Fruit fly (Drosophila melanogaster) whole organism, adult: ENCODE measurements around the gene CG16789.

ENCODE experiments used
- CG12768 ChIP-seq: fragments of 200-800 bp; sonication (Bioruptor generic); optimal IDR thresholded peaks from 2 replicates; lab custom pipeline; 2017; ENCODE audit warnings: missing biosample characterization, missing genetic modification characterization, mild to moderate bottlenecking, moderate library complexity, missing genetic modification reagents
- CG1620 ChIP-seq: fragments of 200-800 bp; sonication (Bioruptor generic); optimal IDR thresholded peaks from 2 replicates; lab custom pipeline; 2016; ENCODE audit warnings: missing biosample characterization, missing genetic modification characterization
- CG33017 ChIP-seq: fragments of 200-800 bp; sonication (Bioruptor generic); optimal IDR thresholded peaks from 2 replicates; lab custom pipeline; 2018; ENCODE audit warnings: missing biosample characterization, mild to moderate bottlenecking, missing genetic modification characterization, moderate library complexity
- CG7101 ChIP-seq: fragments of 200-800 bp; sonication (Bioruptor generic); optimal IDR thresholded peaks from 2 replicates; lab custom pipeline; 2018; ENCODE audit warnings: missing biosample characterization, mild to moderate bottlenecking, missing genetic modification characterization, moderate library complexity
- Clk ChIP-seq: fragments of 200-800 bp; sonication (Bioruptor generic); optimal IDR thresholded peaks from 2 replicates; lab custom pipeline; 2017; ENCODE audit warnings: missing biosample characterization, missing genetic modification characterization
- Mnt ChIP-seq: fragments of 200-800 bp; sonication (Bioruptor generic); optimal IDR thresholded peaks from 2 replicates; lab custom pipeline; 2016; ENCODE audit warnings: missing biosample characterization, mild to moderate bottlenecking, missing genetic modification characterization
- bab1 ChIP-seq: fragments of 200-800 bp; sonication (Bioruptor generic); optimal IDR thresholded peaks from 3 replicates; lab custom pipeline; 2019; ENCODE audit warnings: missing biosample characterization, mild to moderate bottlenecking, missing genetic modification characterization, moderate library complexity
- kay ChIP-seq: fragments of 200-800 bp; sonication (Bioruptor generic); peaks from one replicate; lab custom pipeline; 2016; ENCODE audit warnings: missing biosample characterization, missing genetic modification characterization, borderline replicate concordance
- ovo ChIP-seq: fragments of 200-800 bp; sonication (Bioruptor generic); optimal IDR thresholded peaks from 2 replicates; lab custom pipeline; 2016; ENCODE audit warnings: missing biosample characterization, missing genetic modification characterization
- pad ChIP-seq: fragments of 200-800 bp; sonication (Bioruptor generic); optimal IDR thresholded peaks from 3 replicates; lab custom pipeline; 2017; ENCODE audit warnings: missing biosample characterization, missing genetic modification characterization, mild to moderate bottlenecking, moderate library complexity, missing genetic modification reagents
- tj ChIP-seq: fragments of 200-800 bp; sonication (Bioruptor generic); optimal IDR thresholded peaks from 3 replicates; lab custom pipeline; 2017; ENCODE audit warnings: missing biosample characterization, mild to moderate bottlenecking, missing genetic modification characterization, moderate library complexity

DNA sequence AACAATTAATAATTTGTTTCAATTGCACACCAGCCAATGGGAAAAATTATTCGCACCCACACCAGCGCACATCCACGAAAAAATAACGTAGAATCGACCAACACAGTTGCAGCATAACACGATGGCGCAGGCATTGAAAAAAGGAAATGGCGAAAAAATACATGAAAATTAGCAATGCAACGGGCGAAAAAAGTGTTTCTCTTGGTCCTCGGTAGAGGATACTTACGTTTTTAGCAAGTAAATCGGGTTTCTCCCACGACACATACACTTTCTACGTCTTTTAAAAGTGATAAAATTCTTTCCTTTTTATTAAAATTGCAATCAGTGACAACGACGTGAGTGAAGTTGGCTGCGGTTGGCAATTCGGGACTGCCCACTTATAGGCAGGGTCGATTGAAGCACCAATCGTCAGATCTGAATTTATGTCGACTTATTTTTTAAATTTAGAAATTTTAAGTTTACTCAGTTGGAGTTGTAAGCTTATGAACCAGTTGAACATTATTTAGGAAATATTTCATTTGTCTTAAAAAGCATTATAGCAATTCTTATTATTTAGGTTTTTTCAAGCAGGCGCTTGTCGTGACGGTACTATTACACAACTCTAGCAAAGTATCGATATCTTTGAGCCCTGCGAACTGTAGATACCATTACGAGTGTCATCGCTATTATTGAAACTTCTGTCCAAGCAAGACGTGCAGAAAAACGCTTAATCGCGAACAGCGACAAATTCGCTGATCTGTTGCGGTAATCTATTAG, 11.6 kb downstream of the CG16789 start, which contains the start of the genes Kap-alpha3 and Son:
- peak; percentile 96 for TF ChIP-seq ovo
- peak; percentile 95 for TF ChIP-seq CG7101
- peak; percentile 90 for TF ChIP-seq bab1 (GFP tag; lab: Kevin White, UChicago)
- peak; percentile 88 for TF ChIP-seq Clk
- peak; percentile 89 for TF ChIP-seq pad (GFP tag; lab: Kevin White, UChicago)
- peak; percentile 96 for TF ChIP-seq CG12768 (GFP tag; lab: Kevin White, UChicago)
- peak; percentile 85 for TF ChIP-seq tj (GFP tag; lab: Kevin White, UChicago)
- no peak for TF ChIP-seq kay
- TF ChIP-seq CG33017 (tag; lab: Kevin White, UChicago), result peak; percentile 89
- TF ChIP-seq Mnt (GFP tag; lab: Kevin White, UChicago), result peak; percentile 95
- peak; percentile 98 for TF ChIP-seq CG1620 (GFP tag; lab: Kevin White, UChicago)
